Fruit fly (Drosophila melanogaster): Measurements from ENCODE around the gene CG32579.
A peak's percentile ranks its signal among the peaks of the same experiment; 100 is the strongest.

CG32579 gene

dm6 chrX:16335107-16335642 lies 12.1 kb downstream of the CG32579 start (continued):
- TF ChIP-seq Bdp1 (GFP tag; optimal IDR thresholded peaks at IDR 0.05) (peak; percentile 34), CG10267 (tag; optimal IDR thresholded peaks at IDR 0.05) (peak; percentile 25), yki (optimal IDR thresholded peaks at IDR 0.05) (no peak), CG16813 (GFP tag; IDR thresholded peaks at IDR 0.05; ENCODE audit: partially characterized antibody) (no peak), Kr (GFP tag; optimal IDR thresholded peaks at IDR 0.05) (no peak), CG3065 (GFP tag; optimal IDR thresholded peaks at IDR 0.05) (peak; percentile 11), CG32532 (GFP tag; IDR thresholded peaks at IDR 0.05) (peak; percentile 87), CG3847 (GFP tag; IDR thresholded peaks at IDR 0.05) (peak; percentile 65), CG7963 (GFP tag; IDR thresholded peaks at IDR 0.05; ENCODE audit: partially characterized antibody) (no peak), ERR (GFP tag; optimal IDR thresholded peaks at IDR 0.05) (peak; percentile 58), MTF-1 (GFP tag; optimal IDR thresholded peaks at IDR 0.05; ENCODE audit: borderline replicate concordance) (peak; percentile 12), Tbp (GFP tag; optimal IDR thresholded peaks at IDR 0.05) (no peak), CG7745 (tag; optimal IDR thresholded peaks at IDR 0.05) (no peak), CG6683 (GFP tag; optimal IDR thresholded peaks at IDR 0.05) (no peak), tup (GFP tag; optimal IDR thresholded peaks at IDR 0.05) (peak; percentile 73), CG7987 (GFP tag; optimal IDR thresholded peaks at IDR 0.05) (peak; percentile 38), CG15011 (GFP tag; optimal IDR thresholded peaks at IDR 0.05) (peak; percentile 37), bsh (GFP tag; optimal IDR thresholded peaks at IDR 0.05) (peak; percentile 37 to 62), CG30403 (GFP tag; optimal IDR thresholded peaks at IDR 0.05) (peak; percentile 80), Scr (GFP tag; IDR thresholded peaks at IDR 0.05; ENCODE audit: partially characterized antibody) (0 out of 2 replicates have a peak, but pooled peaks have one; percentile 18), CG7928 (GFP tag; optimal IDR thresholded peaks at IDR 0.05) (peak; percentile 90), crol (GFP tag; IDR thresholded peaks at IDR 0.05) (no peak), CG15479 (GFP tag; optimal IDR thresholded peaks at IDR 0.05) (no peak), Myb (GFP tag; optimal IDR thresholded peaks at IDR 0.05) (peak; percentile 48), z (GFP tag; IDR thresholded peaks at IDR 0.05) (0 out of 3 replicates have a peak, but pooled peaks have one; percentile 40), gem (tag; optimal IDR thresholded peaks at IDR 0.05) (peak; percentile 71), wek (GFP tag; optimal IDR thresholded peaks at IDR 0.05) (peak; percentile 40), CG15514 (GFP tag; optimal IDR thresholded peaks at IDR 0.05) (peak; percentile 99), ase (GFP tag; IDR thresholded peaks at IDR 0.05) (peak; percentile 75), Mes4 (GFP tag; optimal IDR thresholded peaks at IDR 0.05) (peak; percentile 49), CG3838 (GFP tag; optimal IDR thresholded peaks at IDR 0.05) (peak; percentile 30), CG10462 (GFP tag; optimal IDR thresholded peaks at IDR 0.05) (peak; percentile 21), pros (GFP tag; optimal IDR thresholded peaks at IDR 0.05) (peak; percentile 86), CG4820 (GFP tag; optimal IDR thresholded peaks at IDR 0.05) (peak; percentile 56), CG17385 (GFP tag; optimal IDR thresholded peaks at IDR 0.05) (peak; percentile 90), CG1529 (GFP tag; optimal IDR thresholded peaks at IDR 0.05) (peak; percentile 31), nau (GFP tag; optimal IDR thresholded peaks at IDR 0.05) (peak; percentile 38), amos (GFP tag; IDR thresholded peaks at IDR 0.05; ENCODE audit: partially characterized antibody) (peak; percentile 43; the same call in 1 of the 2 replicates), aop (GFP tag; IDR thresholded peaks at IDR 0.05) (0 out of 2 replicates have a peak, but pooled peaks have one; percentile 21), Oli (tag; optimal IDR thresholded peaks at IDR 0.05) (peak; percentile 62), Dp (GFP tag; optimal IDR thresholded peaks at IDR 0.05) (no peak), jigr1 (GFP tag; IDR thresholded peaks at IDR 0.05) (no peak; the same call in 1 of the 3 replicates), Antp (GFP tag; optimal IDR thresholded peaks at IDR 0.05) (peak; percentile 66), wor (GFP tag; IDR thresholded peaks at IDR 0.05) (peak; percentile 51; the same call in 1 of the 2 replicates), CG32767 (GFP tag; IDR thresholded peaks at IDR 0.05) (peak; percentile 57), Eip74EF (GFP tag; optimal IDR thresholded peaks at IDR 0.05) (peak in 1 of 2 experiments; percentile 14), NC2α (GFP tag; optimal IDR thresholded peaks at IDR 0.05) (no peak), CG3995 (GFP tag; optimal IDR thresholded peaks at IDR 0.05) (peak; percentile 7), CG17802 (tag; optimal IDR thresholded peaks at IDR 0.05) (peak; percentile 12)
